Fruit fly (Drosophila melanogaster) whole organism, embryonic: Measurements from ENCODE around the gene Gr21a.

ENCODE experiments used
- Adf1 ChIP-seq: fragments of 200-800 bp; sonication (Bioruptor generic); IDR thresholded peaks from 2 replicates; pipeline ENCODE4 v1.3.6; 2022; ENCODE audit warnings: missing biosample characterization, missing genetic modification characterization
- B-H2 ChIP-seq: fragments of 200-800 bp; sonication (Bioruptor generic); optimal IDR thresholded peaks from 2 replicates; lab custom pipeline; 2018; ENCODE audit warnings: missing biosample characterization, mild to moderate bottlenecking, missing genetic modification characterization
- BEAF-32 ChIP-seq: fragments of 200-800 bp; sonication (Bioruptor generic); optimal IDR thresholded peaks from 3 replicates; lab custom pipeline; 2017; ENCODE audit warnings: missing biosample characterization, missing genetic modification characterization, mild to moderate bottlenecking, moderate library complexity, missing genetic modification reagents
- CG10267 ChIP-seq: fragments of 200-800 bp; sonication (Bioruptor generic); optimal IDR thresholded peaks from 2 replicates; lab custom pipeline; 2018; ENCODE audit warnings: missing biosample characterization, mild to moderate bottlenecking, missing genetic modification characterization, moderate library complexity
- CG12391 ChIP-seq: fragments of 200-800 bp; sonication (Bioruptor generic); optimal IDR thresholded peaks from 3 replicates; lab custom pipeline; 2018; ENCODE audit warnings: missing biosample characterization, mild to moderate bottlenecking, missing genetic modification characterization, moderate library complexity
- CG13287 ChIP-seq: fragments of 200-800 bp; sonication (Bioruptor generic); IDR thresholded peaks from 2 replicates; pipeline ENCODE4 v1.3.6; 2022; ENCODE audit warnings: missing biosample characterization, missing genetic modification characterization; ENCODE audit not compliant: partially characterized antibody
- CG14710 ChIP-seq: fragments of 200-800 bp; sonication (Bioruptor generic); optimal IDR thresholded peaks from 3 replicates; lab custom pipeline; 2019; ENCODE audit warnings: missing biosample characterization, mild to moderate bottlenecking, missing genetic modification characterization, moderate library complexity
- CG14965 ChIP-seq: fragments of 200-800 bp; sonication (Bioruptor generic); optimal IDR thresholded peaks from 2 replicates; lab custom pipeline; 2016; ENCODE audit warnings: missing biosample characterization, missing genetic modification characterization, borderline replicate concordance
- CG15479 ChIP-seq: fragments of 200-800 bp; sonication (Bioruptor generic); optimal IDR thresholded peaks from 3 replicates; lab custom pipeline; 2019; ENCODE audit warnings: missing biosample characterization, mild to moderate bottlenecking, missing genetic modification characterization, moderate library complexity
- CG15601 ChIP-seq: fragments of 200-800 bp; sonication (Bioruptor generic); optimal IDR thresholded peaks from 3 replicates; lab custom pipeline; 2019; ENCODE audit warnings: missing biosample characterization, mild to moderate bottlenecking, missing genetic modification characterization, moderate library complexity
- CG15696 ChIP-seq: fragments of 200-800 bp; sonication (Bioruptor generic); optimal IDR thresholded peaks from 2 replicates; lab custom pipeline; 2019; ENCODE audit warnings: missing biosample characterization, mild to moderate bottlenecking, missing genetic modification characterization, moderate library complexity
- CG33213 ChIP-seq: fragments of 200-800 bp; sonication (Bioruptor generic); optimal IDR thresholded peaks from 3 replicates; lab custom pipeline; 2016; ENCODE audit warnings: missing biosample characterization, missing genetic modification characterization
- CG34224 ChIP-seq: fragments of 200-800 bp; sonication (Bioruptor generic); IDR thresholded peaks from 3 replicates; pipeline ENCODE4 v1.3.6; 2022; ENCODE audit warnings: missing biosample characterization, missing genetic modification characterization; ENCODE audit not compliant: partially characterized antibody
- CG34376 ChIP-seq: fragments of 200-800 bp; sonication (Bioruptor generic); optimal IDR thresholded peaks from 2 replicates; lab custom pipeline; 2018; ENCODE audit warnings: missing biosample characterization, mild to moderate bottlenecking, missing genetic modification characterization
- CG4617 ChIP-seq: fragments of 200-800 bp; sonication (Bioruptor generic); optimal IDR thresholded peaks from 3 replicates; lab custom pipeline; 2016; ENCODE audit warnings: missing biosample characterization, missing genetic modification characterization, borderline replicate concordance
- CG5180 ChIP-seq: fragments of 200-800 bp; sonication (Bioruptor generic); optimal IDR thresholded peaks from 3 replicates; lab custom pipeline; 2017; ENCODE audit warnings: missing biosample characterization, missing genetic modification characterization, mild to moderate bottlenecking, moderate library complexity, missing genetic modification reagents
- CG6854 ChIP-seq: fragments of 200-800 bp; sonication (Bioruptor generic); optimal IDR thresholded peaks from 3 replicates; lab custom pipeline; 2017; ENCODE audit warnings: missing biosample characterization, mild to moderate bottlenecking, missing genetic modification characterization
- Deaf1 ChIP-seq: fragments of 200-800 bp; optimal IDR thresholded peaks from 3 replicates; lab custom pipeline; 2019; ENCODE audit warnings: missing biosample characterization, mild to moderate bottlenecking, missing genetic modification characterization, moderate library complexity
- Dek ChIP-seq: fragments of 200-800 bp; sonication (Bioruptor generic); optimal IDR thresholded peaks from 3 replicates; lab custom pipeline; 2019; ENCODE audit warnings: missing biosample characterization, mild to moderate bottlenecking, missing genetic modification characterization, moderate library complexity
- HLHmδ ChIP-seq: fragments of 200-800 bp; sonication (Bioruptor generic); optimal IDR thresholded peaks from 2 replicates; lab custom pipeline; 2018; ENCODE audit warnings: missing biosample characterization, mild to moderate bottlenecking, missing genetic modification characterization, moderate library complexity
- MBD-R2 ChIP-seq: fragments of 200-800 bp; sonication (Bioruptor generic); IDR thresholded peaks from 2 replicates; pipeline ENCODE4 v1.3.6; 2022; ENCODE audit warnings: missing biosample characterization, missing genetic modification characterization
- MESR4 ChIP-seq: fragments of 200-800 bp; sonication (Bioruptor generic); optimal IDR thresholded peaks from 2 replicates; lab custom pipeline; 2018; ENCODE audit warnings: missing biosample characterization, mild to moderate bottlenecking, missing genetic modification characterization, moderate library complexity
- Mad ChIP-seq: fragments of 200-800 bp; sonication (Bioruptor generic); optimal IDR thresholded peaks from 2 replicates; lab custom pipeline; 2016; ENCODE audit warnings: missing biosample characterization, missing genetic modification characterization
- Myb ChIP-seq: fragments of 200-800 bp; sonication (Bioruptor generic); optimal IDR thresholded peaks from 2 replicates; lab custom pipeline; 2016; ENCODE audit warnings: missing biosample characterization, missing genetic modification characterization
- Nf-YA ChIP-seq: fragments of 200-800 bp; sonication (Bioruptor generic); IDR thresholded peaks from 2 replicates; pipeline ENCODE4 v1.3.6; 2022; ENCODE audit warnings: missing biosample characterization, missing genetic modification characterization
- Opbp ChIP-seq: fragments of 200-800 bp; sonication (Bioruptor generic); IDR thresholded peaks from 3 replicates; pipeline ENCODE4 v1.3.6; 2022; ENCODE audit warnings: missing biosample characterization, missing genetic modification characterization; ENCODE audit not compliant: partially characterized antibody
- Sin3A ChIP-seq: fragments of >200 bp; optimal IDR thresholded peaks from 2 replicates; lab custom pipeline; 2018
- amos ChIP-seq: fragments of 200-800 bp; sonication (Bioruptor generic); IDR thresholded peaks from 2 replicates; pipeline ENCODE4 v1.3.6; 2022; ENCODE audit warnings: missing biosample characterization, missing genetic modification characterization; ENCODE audit not compliant: partially characterized antibody
- ato ChIP-seq: fragments of 200-800 bp; sonication (Bioruptor generic); IDR thresholded peaks from 2 replicates; pipeline ENCODE4 v1.3.6; 2022; ENCODE audit warnings: missing biosample characterization, missing genetic modification characterization; ENCODE audit not compliant: partially characterized antibody
- bbx ChIP-seq: fragments of 200-800 bp; sonication (Bioruptor generic); IDR thresholded peaks from 2 replicates; pipeline ENCODE4 v1.3.6; 2022; ENCODE audit warnings: missing biosample characterization, missing genetic modification characterization; ENCODE audit not compliant: partially characterized antibody
- chm ChIP-seq: fragments of 200-800 bp; sonication (Bioruptor generic); IDR thresholded peaks from 2 replicates; pipeline ENCODE4 v1.3.6; 2022; ENCODE audit warnings: missing biosample characterization, missing genetic modification characterization
- dysf ChIP-seq: fragments of 200-800 bp; sonication (Bioruptor generic); IDR thresholded peaks from 3 replicates; pipeline ENCODE4 v1.3.6; 2022; ENCODE audit warnings: missing biosample characterization, missing genetic modification characterization
- ems ChIP-seq: fragments of 200-800 bp; sonication (Bioruptor generic); optimal IDR thresholded peaks from 3 replicates; lab custom pipeline; 2016; ENCODE audit warnings: missing biosample characterization, missing genetic modification characterization
- grau ChIP-seq: fragments of 200-800 bp; optimal IDR thresholded peaks from 3 replicates; lab custom pipeline; 2019; ENCODE audit warnings: missing biosample characterization, mild to moderate bottlenecking, missing genetic modification characterization, moderate library complexity
- her ChIP-seq: fragments of 200-800 bp; sonication (Bioruptor generic); optimal IDR thresholded peaks from 2 replicates; lab custom pipeline; 2016; ENCODE audit warnings: missing biosample characterization, missing genetic modification characterization
- insv ChIP-seq, 2 experiments: fragments of 200-800 bp; sonication (Bioruptor generic); optimal IDR thresholded peaks; 3 replicates each; lab custom pipeline; 2016 to 2018; ENCODE audit warnings: missing biosample characterization in 2 of 2, missing genetic modification characterization in 2 of 2
- jumu ChIP-seq: fragments of 200-800 bp; sonication (Bioruptor generic); optimal IDR thresholded peaks from 3 replicates; lab custom pipeline; 2016; ENCODE audit warnings: missing biosample characterization, missing genetic modification characterization
- pan ChIP-seq, 4 experiments: fragments of >200 bp in 3 of 4; fragments of 200-800 bp in 1 of 4; sonication (Bioruptor generic) in 1 of 4; optimal IDR thresholded peaks in 3 of 4; IDR thresholded peaks in 1 of 4; 2 replicates each; pipeline versions ENCODE4 v1.3.6 to Lab custom; 2017 to 2022; ENCODE audit warnings: missing biosample characterization in 2 of 4, missing genetic modification characterization in 2 of 4, mixed read lengths in 1 of 4
- pita ChIP-seq: fragments of 200-800 bp; sonication (Bioruptor generic); optimal IDR thresholded peaks from 2 replicates; lab custom pipeline; 2017; ENCODE audit warnings: missing biosample characterization, mild to moderate bottlenecking, missing genetic modification characterization
- pzg ChIP-seq: fragments of 200-800 bp; sonication (Bioruptor generic); optimal IDR thresholded peaks from 3 replicates; lab custom pipeline; 2018; ENCODE audit warnings: missing biosample characterization, mild to moderate bottlenecking, missing genetic modification characterization, moderate library complexity
- salm ChIP-seq: fragments of 200-800 bp; sonication (Bioruptor generic); optimal IDR thresholded peaks from 2 replicates; lab custom pipeline; 2018; ENCODE audit warnings: missing biosample characterization, mild to moderate bottlenecking, missing genetic modification characterization
- slp2 ChIP-seq: fragments of 200-800 bp; sonication (Bioruptor generic); optimal IDR thresholded peaks from 2 replicates; lab custom pipeline; 2016; ENCODE audit warnings: missing biosample characterization, missing genetic modification characterization
- so ChIP-seq: fragments of 200-800 bp; sonication (Bioruptor generic); IDR thresholded peaks from 3 replicates; pipeline ENCODE4 v1.3.6; 2022; ENCODE audit warnings: missing biosample characterization, missing genetic modification characterization
- ssp ChIP-seq: fragments of 200-800 bp; sonication (Bioruptor generic); IDR thresholded peaks from 2 replicates; pipeline ENCODE4 v1.3.6; 2022; ENCODE audit warnings: missing biosample characterization, missing genetic modification characterization
- sug ChIP-seq: fragments of 200-800 bp; optimal IDR thresholded peaks from 2 replicates; lab custom pipeline; 2019; ENCODE audit warnings: missing biosample characterization, mild to moderate bottlenecking, missing genetic modification characterization, moderate library complexity
- tna ChIP-seq: fragments of 200-800 bp; sonication (Bioruptor generic); IDR thresholded peaks from 2 replicates; pipeline ENCODE4 v1.3.6; 2022; ENCODE audit warnings: missing biosample characterization, missing genetic modification characterization; ENCODE audit not compliant: partially characterized antibody
- twi ChIP-seq: fragments of 200-800 bp; optimal IDR thresholded peaks from 2 replicates; lab custom pipeline; 2019; ENCODE audit warnings: missing biosample characterization, mild to moderate bottlenecking, missing genetic modification characterization, moderate library complexity

The Gr21a gene

dm6 chr2L:821242-821985, 41.1 kb downstream of the Gr21a start, which contains the start of gene CG3662 (continued):
- TF ChIP-seq CG4617 (GFP tag; lab: Kevin White, UChicago) (peak; percentile 87), HLHmδ (GFP tag; lab: Kevin White, UChicago) (peak; percentile 11), MESR4 (GFP tag; lab: Kevin White, UChicago) (peak; percentile 97), Dek (tag; lab: Kevin White, UChicago) (peak; percentile 34), CG15696 (tag; lab: Kevin White, UChicago) (no peak), Myb (GFP tag; lab: Kevin White, UChicago) (peak; percentile 93), CG14965 (GFP tag; lab: Kevin White, UChicago) (no peak), CG6854 (no peak), CG13287 (GFP tag; lab: Robert Waterston, UW) (peak; percentile 46), salm (tag; lab: Kevin White, UChicago) (no peak), so (GFP tag; lab: Robert Waterston, UW) (0 out of 3 replicates have a peak, but pooled peaks have one; percentile 29), sug (tag; lab: Kevin White, UChicago) (peak; percentile 36), jumu (no peak), Adf1 (no peak), tna (peak; percentile 10; the same call in 1 of the 2 replicates), dysf (GFP tag; lab: Robert Waterston, UW) (no peak), CG12391 (peak; percentile 17), grau (peak; percentile 19), ems (GFP tag; lab: Kevin White, UChicago) (no peak), CG15601 (tag; lab: Kevin White, UChicago) (peak; percentile 47), pzg (GFP tag; lab: Kevin White, UChicago) (peak; percentile 95), ato (GFP tag; lab: Robert Waterston, UW) (peak; percentile 40), MBD-R2 (GFP tag; lab: Robert Waterston, UW) (peak; percentile 69), CG15479 (GFP tag; lab: Kevin White, UChicago) (peak; percentile 81), BEAF-32 (GFP tag; lab: Kevin White, UChicago) (peak; percentile 52), CG5180 (GFP tag; lab: Kevin White, UChicago) (no peak), Mad (no peak), her (GFP tag; lab: Kevin White, UChicago) (peak; percentile 60), Opbp (GFP tag; lab: Robert Waterston, UW) (peak; percentile 64; the same call in 2 of the 3 replicates), chm (GFP tag; lab: Robert Waterston, UW) (0 out of 2 replicates have a peak, but pooled peaks have one; percentile 46), CG10267 (peak; percentile 55), Deaf1 (tag; lab: Kevin White, UChicago) (peak; percentile 85), pita (GFP tag; lab: Kevin White, UChicago) (peak; percentile 73), CG34224 (no peak), amos (GFP tag; lab: Robert Waterston, UW) (peak; percentile 46; the same call in 1 of the 2 replicates), pan (optimal IDR thresholded peaks at IDR 0.05; lab: Kevin White, UChicago) (no peak), pan (GFP tag; optimal IDR thresholded peaks at IDR 0.05 in 1 of 2, IDR thresholded peaks at IDR 0.05 in 1 of 2) (peak in 1 of 2 experiments; percentile 25), Nf-YA (no peak), insv (GFP tag; optimal IDR thresholded peaks at IDR 0.05; lab: Kevin White, UChicago) (no peak), slp2 (GFP tag; lab: Kevin White, UChicago) (no peak), CG34376 (GFP tag; lab: Kevin White, UChicago) (peak; percentile 46), bbx (GFP tag; lab: Robert Waterston, UW) (peak; percentile 33; the same call in 1 of the 2 replicates), Sin3A (lab: Kevin White, UChicago) (peak; percentile 46), twi (tag; lab: Kevin White, UChicago) (peak; percentile 5), ssp (GFP tag; lab: Robert Waterston, UW) (0 out of 2 replicates have a peak, but pooled peaks have one; percentile 9), B-H2 (GFP tag; lab: Kevin White, UChicago) (peak; percentile 22), CG33213 (GFP tag; lab: Kevin White, UChicago) (peak; percentile 22), CG14710 (tag; lab: Kevin White, UChicago) (peak; percentile 63)
